Worm (Caenorhabditis elegans) whole organism, young adult: ENCODE measurements around the gene C08H9.16.

ENCODE experiments used
- nfya-1 ChIP-seq: sonication (generic microtip); optimal IDR thresholded peaks from 2 replicates; lab custom pipeline; 2017; ENCODE audit warnings: antibody characterized with exemption, missing compliant biosample characterization, missing genetic modification characterization, borderline replicate concordance; ENCODE audit not compliant: insufficient read depth
- nhr-90 ChIP-seq: sonication (generic microtip); optimal IDR thresholded peaks from 2 replicates; lab custom pipeline; 2016; ENCODE audit warnings: missing genotype, mild to moderate bottlenecking, missing genetic modification characterization, missing compliant biosample characterization
- snpc-3.4 ChIP-seq: sonication (generic microtip); optimal IDR thresholded peaks from 2 replicates; lab custom pipeline; 2017; ENCODE audit warnings: missing genetic modification characterization, mild to moderate bottlenecking, missing compliant biosample characterization, antibody characterized with exemption, moderate library complexity, missing genotype, missing genetic modification reagents
- tbx-9 ChIP-seq: sonication (generic microtip); optimal IDR thresholded peaks from 2 replicates; lab custom pipeline; 2016; ENCODE audit warnings: borderline replicate concordance, missing genetic modification characterization, inconsistent platforms, missing compliant biosample characterization
- unc-62 ChIP-seq: fragments of 150-350 bp; optimal IDR thresholded peaks from 2 replicates; lab custom pipeline; 2014; ENCODE audit warnings: missing biosample characterization, missing genetic modification reagents, missing genetic modification characterization

DNA sequence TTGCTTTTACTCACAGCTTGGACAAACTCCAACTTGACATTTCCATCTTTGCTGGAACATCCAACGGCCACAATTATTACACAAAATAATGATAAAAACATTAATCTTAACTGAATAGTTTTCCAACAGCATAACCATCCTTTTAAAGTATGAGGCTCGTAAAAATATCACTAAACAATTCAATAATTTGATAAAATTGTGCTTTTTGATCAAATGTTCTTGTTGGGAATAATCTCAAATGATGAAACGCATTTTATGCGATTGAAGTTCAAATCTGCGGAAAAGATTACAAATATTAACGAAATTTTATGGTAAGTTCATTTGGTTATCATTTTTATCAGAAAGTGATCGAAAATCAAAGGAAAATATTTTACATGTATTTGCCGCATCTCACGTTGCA, 27.9 kb downstream of the C08H9.16 start, which contains the start of gene pho-10:
- TF ChIP-seq nfya-1 (tag; lab: Kevin White, UChicago) (no peak), tbx-9 (tag; lab: Kevin White, UChicago) (no peak), snpc-3.4 (tag; lab: Kevin White, UChicago) (no peak), nhr-90 (no peak), unc-62 (GFP tag; lab: Kevin White, UChicago) (no peak)
